Fruit fly (Drosophila melanogaster) whole organism, embryonic: ENCODE data around the gene LysRS.

Experiments used
- Asciz ChIP-seq: fragments of 200-800 bp; sonication (Bioruptor generic); optimal IDR thresholded peaks from 2 replicates; lab custom pipeline; 2017; ENCODE audit warnings: missing biosample characterization, mild to moderate bottlenecking, missing genetic modification characterization, missing genetic modification reagents
- Atf3 ChIP-seq: fragments of 200-800 bp; sonication (Bioruptor generic); optimal IDR thresholded peaks from 3 replicates; lab custom pipeline; 2016; ENCODE audit warnings: missing biosample characterization, missing genetic modification characterization
- Bdp1 ChIP-seq: fragments of 200-800 bp; sonication (Bioruptor generic); optimal IDR thresholded peaks from 3 replicates; lab custom pipeline; 2016; ENCODE audit warnings: missing biosample characterization, missing genetic modification characterization
- CG12299 ChIP-seq: fragments of 200-800 bp; sonication (Bioruptor generic); optimal IDR thresholded peaks from 2 replicates; lab custom pipeline; 2018; ENCODE audit warnings: missing biosample characterization, mild to moderate bottlenecking, missing genetic modification characterization
- CG12659 ChIP-seq: fragments of 200-800 bp; sonication (Bioruptor generic); optimal IDR thresholded peaks from 3 replicates; lab custom pipeline; 2017; ENCODE audit warnings: mild to moderate bottlenecking, missing biosample characterization, missing genetic modification reagents, missing genetic modification characterization
- CG13894 ChIP-seq: fragments of 200-800 bp; sonication (Bioruptor generic); optimal IDR thresholded peaks from 3 replicates; lab custom pipeline; 2018; ENCODE audit warnings: missing biosample characterization, mild to moderate bottlenecking, missing genetic modification characterization, moderate library complexity
- CG14710 ChIP-seq: fragments of 200-800 bp; sonication (Bioruptor generic); optimal IDR thresholded peaks from 3 replicates; lab custom pipeline; 2019; ENCODE audit warnings: missing biosample characterization, mild to moderate bottlenecking, missing genetic modification characterization, moderate library complexity
- CG16813 ChIP-seq: fragments of 200-800 bp; sonication (Bioruptor generic); IDR thresholded peaks from 3 replicates; pipeline ENCODE4 v1.3.6; 2022; ENCODE audit warnings: missing biosample characterization, missing genetic modification characterization; ENCODE audit not compliant: partially characterized antibody
- CG17186 ChIP-seq: fragments of 200-800 bp; sonication (Bioruptor generic); optimal IDR thresholded peaks from 3 replicates; lab custom pipeline; 2017; ENCODE audit warnings: missing biosample characterization, missing genetic modification reagents, missing genetic modification characterization
- CG18599 ChIP-seq: fragments of 200-800 bp; sonication (Bioruptor generic); optimal IDR thresholded peaks from 3 replicates; lab custom pipeline; 2017; ENCODE audit warnings: missing biosample characterization, missing genetic modification characterization, mild to moderate bottlenecking, moderate library complexity, missing genetic modification reagents
- CG2116 ChIP-seq: fragments of 200-800 bp; sonication (Bioruptor generic); optimal IDR thresholded peaks from 3 replicates; lab custom pipeline; 2018; ENCODE audit warnings: missing biosample characterization, mild to moderate bottlenecking, missing genetic modification characterization
- CG42726 ChIP-seq: fragments of 200-800 bp; sonication (Bioruptor generic); IDR thresholded peaks from 2 replicates; pipeline ENCODE4 v1.3.6; 2022; ENCODE audit warnings: missing biosample characterization, missing genetic modification characterization; ENCODE audit not compliant: partially characterized antibody
- CG7271 ChIP-seq: fragments of 200-800 bp; sonication (Bioruptor generic); optimal IDR thresholded peaks from 2 replicates; lab custom pipeline; 2018; ENCODE audit warnings: missing biosample characterization, mild to moderate bottlenecking, missing genetic modification characterization, moderate library complexity
- CG7786 ChIP-seq: fragments of 200-800 bp; sonication (Bioruptor generic); optimal IDR thresholded peaks from 2 replicates; lab custom pipeline; 2016; ENCODE audit warnings: missing biosample characterization, missing genetic modification characterization
- CG7963 ChIP-seq: fragments of 200-800 bp; sonication (Bioruptor generic); IDR thresholded peaks from 3 replicates; pipeline ENCODE4 v1.3.6; 2022; ENCODE audit warnings: missing biosample characterization, missing genetic modification characterization; ENCODE audit not compliant: partially characterized antibody
- Camta ChIP-seq: fragments of 200-800 bp; sonication (Bioruptor generic); optimal IDR thresholded peaks from 2 replicates; lab custom pipeline; 2016; ENCODE audit warnings: missing biosample characterization, missing genetic modification characterization
- CoRest ChIP-seq: fragments of 200-800 bp; sonication (Bioruptor generic); optimal IDR thresholded peaks from 3 replicates; lab custom pipeline; 2018; ENCODE audit warnings: missing biosample characterization, mild to moderate bottlenecking, missing genetic modification characterization, moderate library complexity
- Doc3 ChIP-seq: fragments of 200-800 bp; sonication (Bioruptor generic); IDR thresholded peaks from 3 replicates; pipeline ENCODE4 v1.3.6; 2022; ENCODE audit warnings: missing biosample characterization, missing genetic modification characterization; ENCODE audit not compliant: partially characterized antibody
- Dref ChIP-seq: fragments of 200-800 bp; sonication (Bioruptor generic); IDR thresholded peaks from 2 replicates; pipeline ENCODE4 v1.3.6; 2022; ENCODE audit warnings: missing biosample characterization, missing genetic modification characterization
- Ets65A ChIP-seq: fragments of 200-800 bp; sonication (Bioruptor generic); peaks from one replicate; lab custom pipeline; 2016; ENCODE audit warnings: missing biosample characterization, missing genetic modification characterization
- Ets97D ChIP-seq: fragments of 200-800 bp; sonication (Bioruptor generic); optimal IDR thresholded peaks from 3 replicates; lab custom pipeline; 2016; ENCODE audit warnings: missing biosample characterization, missing genetic modification characterization
- Gug ChIP-seq: fragments of 200-800 bp; sonication (Bioruptor generic); IDR thresholded peaks from 4 replicates; pipeline ENCODE4 v1.3.6; 2022; ENCODE audit warnings: missing biosample characterization, missing genetic modification characterization
- Jarid2 ChIP-seq: fragments of 200-800 bp; sonication (Bioruptor generic); optimal IDR thresholded peaks from 3 replicates; lab custom pipeline; 2017; ENCODE audit warnings: mild to moderate bottlenecking, missing biosample characterization, missing genetic modification reagents, missing genetic modification characterization
- Lhr ChIP-seq: fragments of 200-800 bp; sonication (Bioruptor generic); optimal IDR thresholded peaks from 3 replicates; lab custom pipeline; 2017; ENCODE audit warnings: mild to moderate bottlenecking, missing biosample characterization, missing genetic modification reagents, missing genetic modification characterization
- MBD-R2 ChIP-seq: fragments of 200-800 bp; sonication (Bioruptor generic); IDR thresholded peaks from 2 replicates; pipeline ENCODE4 v1.3.6; 2022; ENCODE audit warnings: missing biosample characterization, missing genetic modification characterization
- MTF-1 ChIP-seq: fragments of 200-800 bp; sonication (Bioruptor generic); optimal IDR thresholded peaks from 2 replicates; lab custom pipeline; 2018; ENCODE audit warnings: missing biosample characterization, mild to moderate bottlenecking, missing genetic modification characterization, borderline replicate concordance
- Med ChIP-seq: fragments of 200-800 bp; sonication (Bioruptor generic); peaks from one replicate; lab custom pipeline; 2016; ENCODE audit warnings: missing biosample characterization, missing genetic modification characterization, mild to moderate bottlenecking, inconsistent platforms, moderate library complexity
- Myb ChIP-seq: fragments of 200-800 bp; sonication (Bioruptor generic); optimal IDR thresholded peaks from 2 replicates; lab custom pipeline; 2016; ENCODE audit warnings: missing biosample characterization, missing genetic modification characterization
- Xrp1 ChIP-seq: fragments of 200-800 bp; sonication (Bioruptor generic); IDR thresholded peaks from 2 replicates; pipeline ENCODE4 v1.3.6; 2022; ENCODE audit warnings: missing biosample characterization, missing genetic modification characterization
- ase ChIP-seq: fragments of 200-800 bp; sonication (Bioruptor generic); IDR thresholded peaks from 3 replicates; pipeline ENCODE4 v1.3.6; 2022; ENCODE audit warnings: missing biosample characterization, missing genetic modification characterization
- ato ChIP-seq: fragments of 200-800 bp; sonication (Bioruptor generic); IDR thresholded peaks from 2 replicates; pipeline ENCODE4 v1.3.6; 2022; ENCODE audit warnings: missing biosample characterization, missing genetic modification characterization; ENCODE audit not compliant: partially characterized antibody
- bbx ChIP-seq: fragments of 200-800 bp; sonication (Bioruptor generic); IDR thresholded peaks from 2 replicates; pipeline ENCODE4 v1.3.6; 2022; ENCODE audit warnings: missing biosample characterization, missing genetic modification characterization; ENCODE audit not compliant: partially characterized antibody
- chinmo ChIP-seq: fragments of 200-800 bp; sonication (Bioruptor generic); IDR thresholded peaks from 4 replicates; pipeline ENCODE4 v1.3.6; 2022; ENCODE audit warnings: missing biosample characterization, missing genetic modification characterization; ENCODE audit not compliant: partially characterized antibody
- dmrt11E ChIP-seq: fragments of 200-800 bp; sonication (Bioruptor generic); optimal IDR thresholded peaks from 3 replicates; lab custom pipeline; 2018; ENCODE audit warnings: missing biosample characterization, mild to moderate bottlenecking, missing genetic modification characterization, moderate library complexity
- ems ChIP-seq: fragments of 200-800 bp; sonication (Bioruptor generic); optimal IDR thresholded peaks from 3 replicates; lab custom pipeline; 2016; ENCODE audit warnings: missing biosample characterization, missing genetic modification characterization
- gce ChIP-seq: fragments of 200-800 bp; sonication (Bioruptor generic); IDR thresholded peaks from 3 replicates; pipeline ENCODE4 v1.3.6; 2022; ENCODE audit warnings: missing biosample characterization, missing genetic modification characterization
- gfzf ChIP-seq: fragments of 200-800 bp; sonication (Bioruptor generic); optimal IDR thresholded peaks from 2 replicates; lab custom pipeline; 2016; ENCODE audit warnings: missing biosample characterization, mild to moderate bottlenecking, missing genetic modification characterization, moderate library complexity
- inv ChIP-seq: fragments of 200-800 bp; sonication (Bioruptor generic); IDR thresholded peaks from 2 replicates; pipeline ENCODE4 v1.3.6; 2022; ENCODE audit warnings: missing biosample characterization, missing genetic modification characterization; ENCODE audit not compliant: partially characterized antibody
- knrl ChIP-seq: fragments of 200-800 bp; sonication (Bioruptor generic); IDR thresholded peaks from 3 replicates; pipeline ENCODE4 v1.3.6; 2022; ENCODE audit warnings: missing biosample characterization, missing genetic modification characterization; ENCODE audit not compliant: partially characterized antibody
- lbe ChIP-seq: fragments of 200-800 bp; sonication (Bioruptor generic); optimal IDR thresholded peaks from 2 replicates; lab custom pipeline; 2016; ENCODE audit warnings: missing biosample characterization, mild to moderate bottlenecking, missing genetic modification characterization
- p53 ChIP-seq: fragments of 200-800 bp; sonication (Bioruptor generic); optimal IDR thresholded peaks from 2 replicates; lab custom pipeline; 2016; ENCODE audit warnings: missing biosample characterization, missing genetic modification characterization
- psq ChIP-seq: fragments of 200-800 bp; sonication (Bioruptor generic); optimal IDR thresholded peaks from 2 replicates; lab custom pipeline; 2017; ENCODE audit warnings: missing biosample characterization, missing genetic modification characterization
- pzg ChIP-seq: fragments of 200-800 bp; sonication (Bioruptor generic); optimal IDR thresholded peaks from 3 replicates; lab custom pipeline; 2018; ENCODE audit warnings: missing biosample characterization, mild to moderate bottlenecking, missing genetic modification characterization, moderate library complexity
- sens-2 ChIP-seq: fragments of 200-800 bp; sonication (Bioruptor generic); IDR thresholded peaks from 2 replicates; pipeline ENCODE4 v1.3.6; 2022; ENCODE audit warnings: missing biosample characterization, missing genetic modification characterization
- sisA ChIP-seq: fragments of 200-800 bp; sonication (Bioruptor generic); IDR thresholded peaks from 2 replicates; pipeline ENCODE4 v1.3.6; 2022; ENCODE audit warnings: missing biosample characterization, missing genetic modification characterization
- sna ChIP-seq: fragments of 200-800 bp; sonication (Bioruptor generic); IDR thresholded peaks from 2 replicates; pipeline ENCODE4 v1.3.6; 2022; ENCODE audit warnings: missing biosample characterization, missing genetic modification characterization; ENCODE audit not compliant: partially characterized antibody
- stwl ChIP-seq: fragments of 200-800 bp; sonication (Bioruptor generic); optimal IDR thresholded peaks from 3 replicates; lab custom pipeline; 2018; ENCODE audit warnings: missing biosample characterization, mild to moderate bottlenecking, missing genetic modification characterization, moderate library complexity
- trem ChIP-seq: fragments of 200-800 bp; optimal IDR thresholded peaks from 3 replicates; lab custom pipeline; 2019; ENCODE audit warnings: missing biosample characterization, mild to moderate bottlenecking, missing genetic modification characterization, moderate library complexity
- unc-4 ChIP-seq: fragments of 200-800 bp; sonication (Bioruptor generic); IDR thresholded peaks from 2 replicates; pipeline ENCODE4 v1.3.6; 2022; ENCODE audit warnings: missing biosample characterization, missing genetic modification characterization; ENCODE audit not compliant: partially characterized antibody

Gene LysRS

dm6 chrX:9605783-9606182, 2.9 kb downstream of the LysRS start, which contains the start of gene Lst8 (continued):
- no peak for TF ChIP-seq CoRest (tag; lab: Kevin White, UChicago)
- no peak for TF ChIP-seq ase (GFP tag; lab: Robert Waterston, UW)
- peak; percentile 82 for TF ChIP-seq Dref (GFP tag; lab: Robert Waterston, UW)
- TF ChIP-seq CG2116 (GFP tag; lab: Kevin White, UChicago): peak; percentile 26
- peak; percentile 6 for TF ChIP-seq p53
- TF ChIP-seq inv (GFP tag; lab: Robert Waterston, UW): 0 out of 2 replicates have a peak, but pooled peaks have one; percentile 11
- peak; percentile 84 for TF ChIP-seq Ets65A (GFP tag; lab: Kevin White, UChicago)
- TF ChIP-seq Camta (GFP tag; lab: Kevin White, UChicago): no peak
- peak; percentile 5 for TF ChIP-seq gfzf (GFP tag; lab: Kevin White, UChicago)
- TF ChIP-seq Med: peak; percentile 50
- TF ChIP-seq Doc3 (GFP tag; lab: Robert Waterston, UW): peak; percentile 54; the same call in 1 of the 3 replicates
- peak; percentile 29 for TF ChIP-seq trem
- no peak for TF ChIP-seq CG7786 (GFP tag; lab: Kevin White, UChicago)
- TF ChIP-seq Ets97D (GFP tag; lab: Kevin White, UChicago): peak; percentile 32
- TF ChIP-seq bbx (GFP tag; lab: Robert Waterston, UW): peak; percentile 69
- TF ChIP-seq Jarid2 (GFP tag; lab: Kevin White, UChicago): no peak
- TF ChIP-seq CG7963: peak; percentile 68
- TF ChIP-seq knrl (GFP tag; lab: Robert Waterston, UW): peak; percentile 38; the same call in 1 of the 3 replicates
- no peak for TF ChIP-seq Lhr
- TF ChIP-seq MTF-1: no peak
- TF ChIP-seq stwl (tag; lab: Kevin White, UChicago): peak; percentile 69
- no peak for TF ChIP-seq CG7271
- TF ChIP-seq ato (GFP tag; lab: Robert Waterston, UW): peak; percentile 51; the same call in 1 of the 2 replicates
- TF ChIP-seq CG16813: peak; percentile 64
- TF ChIP-seq Xrp1 (GFP tag; lab: Robert Waterston, UW): no peak
- TF ChIP-seq CG17186 (GFP tag; lab: Kevin White, UChicago): peak; percentile 18
- no peak for TF ChIP-seq Bdp1
- no peak for TF ChIP-seq Myb (GFP tag; lab: Kevin White, UChicago)
- TF ChIP-seq ems (GFP tag; lab: Kevin White, UChicago): no peak
- no peak for TF ChIP-seq CG12299
- TF ChIP-seq CG14710 (tag; lab: Kevin White, UChicago): no peak
- TF ChIP-seq CG13894: no peak
- TF ChIP-seq dmrt11E: no peak
- no peak for TF ChIP-seq psq (GFP tag; lab: Kevin White, UChicago)
- no peak for TF ChIP-seq gce (GFP tag; lab: Robert Waterston, UW)
- TF ChIP-seq pzg (GFP tag; lab: Kevin White, UChicago): peak; percentile 45
- no peak for TF ChIP-seq Asciz (GFP tag; lab: Kevin White, UChicago)
- TF ChIP-seq sisA (GFP tag; lab: Robert Waterston, UW): no peak
- peak; percentile 6 for TF ChIP-seq CG12659 (GFP tag; lab: Kevin White, UChicago)
- no peak for TF ChIP-seq sens-2 (GFP tag; lab: Robert Waterston, UW)
- TF ChIP-seq CG18599 (GFP tag; lab: Kevin White, UChicago): no peak
- peak; percentile 8 for TF ChIP-seq lbe (GFP tag; lab: Kevin White, UChicago)
- TF ChIP-seq chinmo (GFP tag; lab: Robert Waterston, UW): 0 out of 4 replicates have a peak, but pooled peaks have one; percentile 47
- peak; percentile 70 for TF ChIP-seq MBD-R2
- TF ChIP-seq unc-4 (GFP tag; lab: Robert Waterston, UW): peak; percentile 69
- TF ChIP-seq Gug (GFP tag; lab: Robert Waterston, UW): no peak
- no peak for TF ChIP-seq Atf3 (GFP tag; lab: Kevin White, UChicago)
- TF ChIP-seq CG42726 (GFP tag; lab: Robert Waterston, UW): 0 out of 2 replicates have a peak, but pooled peaks have one; percentile 9
- peak; percentile 71 for TF ChIP-seq sna (GFP tag; lab: Robert Waterston, UW)
